Worm (Caenorhabditis elegans): ENCODE data around the gene glr-7.

Gene glr-7

ce11 chrX:2385453-2385852 lies 34.2 kb downstream of the glr-7 start, which contains the start of gene F47G3.1:
TSS of gene F47G3.1 (plus strand) at chrX:2385753.
- TF ChIP-seq sox-2 (GFP tag; IDR thresholded peaks at IDR 0.05) (no peak), T23F11.4 (GFP tag; optimal IDR thresholded peaks at IDR 0.05) (no peak), fax-1 (tag; optimal IDR thresholded peaks at IDR 0.05) (no peak)

- TF ChIP-seq sdc-2 (tag; optimal IDR thresholded peaks at IDR 0.05) = peak; percentile 2
- peak; percentile 26 for TF ChIP-seq ceh-31 (tag; optimal IDR thresholded peaks at IDR 0.05)
- TF ChIP-seq pax-1 (tag; optimal IDR thresholded peaks at IDR 0.05) = no peak
These were observed 37.5 kb downstream of the glr-7 start for ce11 chrX:2382227-2382626.

ce11 chrX:2381282-2381681 lies 38.4 kb downstream of the glr-7 start, which contains the start of gene F47G3.4:
TSS of gene F47G3.4 (plus strand) at chrX:2381582.
- no peak for TF ChIP-seq ceh-45 (GFP tag; IDR thresholded peaks at IDR 0.05)
- TF ChIP-seq nfya-1 (tag; optimal IDR thresholded peaks at IDR 0.05) = no peak
- no peak for TF ChIP-seq fkh-6 (tag; optimal IDR thresholded peaks at IDR 0.05)
- TF ChIP-seq dve-1 (tag; optimal IDR thresholded peaks at IDR 0.05) = no peak
- no peak for TF ChIP-seq che-1 (tag; optimal IDR thresholded peaks at IDR 0.05)
- no peak for TF ChIP-seq K09A11.1 (tag; optimal IDR thresholded peaks at IDR 0.05; ENCODE audit: insufficient read depth)
- no peak for TF ChIP-seq hlh-8 (tag; optimal IDR thresholded peaks at IDR 0.05)
- TF ChIP-seq zip-5 (tag; optimal IDR thresholded peaks at IDR 0.05) = no peak
- no peak for TF ChIP-seq ceh-14 (tag; optimal IDR thresholded peaks at IDR 0.05)
- no peak for TF ChIP-seq ceh-9 (tag; optimal IDR thresholded peaks at IDR 0.05)
- no peak for TF ChIP-seq ceh-19 (GFP tag; optimal IDR thresholded peaks at IDR 0.05)
- no peak for TF ChIP-seq ceh-31 (tag; optimal IDR thresholded peaks at IDR 0.05)
- TF ChIP-seq hlh-30 (tag; optimal IDR thresholded peaks at IDR 0.05; ENCODE audit: insufficient read depth) = no peak

- TF ChIP-seq ceh-9 (tag; optimal IDR thresholded peaks at IDR 0.05) (no peak), sox-2 (GFP tag; IDR thresholded peaks at IDR 0.05) (no peak), C08G9.2 (tag; optimal IDR thresholded peaks at IDR 0.05) (no peak), sdc-2 (tag; optimal IDR thresholded peaks at IDR 0.05) (no peak), unc-55 (GFP tag; optimal IDR thresholded peaks at IDR 0.05) (no peak), eyg-1 (tag; optimal IDR thresholded peaks at IDR 0.05) (no peak), fax-1 (tag; optimal IDR thresholded peaks at IDR 0.05) (no peak), tbx-2 (tag; optimal IDR thresholded peaks at IDR 0.05) (no peak), ahr-1 (tag; optimal IDR thresholded peaks at IDR 0.05) (no peak), zip-5 (tag; optimal IDR thresholded peaks at IDR 0.05) (no peak), ceh-45 (GFP tag; IDR thresholded peaks at IDR 0.05) (no peak)
These were observed 38.9 kb downstream of the glr-7 start for ce11 chrX:2380818-2381217.

ce11 chrX:2375300-2376035 lies 44.2 kb downstream of the glr-7 start, which contains the start of gene F47G3.3:
TSS of gene F47G3.3 (plus strand) at chrX:2375985.
- TF ChIP-seq ceh-48 (tag; optimal IDR thresholded peaks at IDR 0.05) = no peak
- no peak for TF ChIP-seq dmd-4 (tag; optimal IDR thresholded peaks at IDR 0.05; ENCODE audit: borderline replicate concordance)
- TF ChIP-seq ceh-14 (tag; optimal IDR thresholded peaks at IDR 0.05) = no peak
- no peak for TF ChIP-seq T23F11.4 (GFP tag; optimal IDR thresholded peaks at IDR 0.05)
- no peak for TF ChIP-seq K02D7.2 (tag; optimal IDR thresholded peaks at IDR 0.05)
- no peak for TF ChIP-seq elt-2 (tag; optimal IDR thresholded peaks at IDR 0.05)
- TF ChIP-seq eyg-1 (tag; optimal IDR thresholded peaks at IDR 0.05) = no peak
- no peak for TF ChIP-seq rnt-1 (tag; optimal IDR thresholded peaks at IDR 0.05)
- TF ChIP-seq unc-42 (tag; optimal IDR thresholded peaks at IDR 0.05) = no peak
- TF ChIP-seq pqm-1 (tag; optimal IDR thresholded peaks at IDR 0.05) = no peak

DNA sequence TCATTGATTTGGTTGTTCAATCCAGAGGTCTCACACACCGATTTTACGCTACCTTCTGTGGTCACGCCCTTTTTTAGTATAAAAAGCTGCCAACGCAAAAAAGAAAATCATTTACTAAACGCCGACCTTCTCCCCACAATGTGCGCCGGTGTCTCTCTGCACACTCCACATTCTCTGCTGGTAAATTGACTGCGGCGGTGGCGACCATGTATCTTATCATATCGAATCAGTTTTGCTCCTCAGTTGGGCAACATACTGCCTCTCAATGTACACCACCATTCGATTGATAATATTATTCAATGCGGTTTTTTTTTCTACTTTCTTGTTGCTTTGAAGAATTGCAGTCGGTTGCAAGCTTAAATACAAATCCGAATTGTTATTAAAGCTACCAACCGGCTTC lies 47.5 kb downstream of the glr-7 start:
- TF ChIP-seq elt-2 (tag; optimal IDR thresholded peaks at IDR 0.05) (peak; percentile 63), ttx-3 (tag; optimal IDR thresholded peaks at IDR 0.05) (no peak)
